Fruit fly (Drosophila melanogaster) whole organism, adult: ENCODE data around the gene CG32320.

Experiments used
- CG14711 ChIP-seq: fragments of 200-800 bp; sonication (Bioruptor generic); optimal IDR thresholded peaks from 2 replicates; lab custom pipeline; 2018; ENCODE audit warnings: missing biosample characterization, mild to moderate bottlenecking, missing genetic modification characterization, moderate library complexity
- CG1620 ChIP-seq: fragments of 200-800 bp; sonication (Bioruptor generic); optimal IDR thresholded peaks from 2 replicates; lab custom pipeline; 2016; ENCODE audit warnings: missing biosample characterization, missing genetic modification characterization
- CG33017 ChIP-seq: fragments of 200-800 bp; sonication (Bioruptor generic); optimal IDR thresholded peaks from 2 replicates; lab custom pipeline; 2018; ENCODE audit warnings: missing biosample characterization, mild to moderate bottlenecking, missing genetic modification characterization, moderate library complexity
- CG5204 ChIP-seq: fragments of 200-800 bp; sonication (Bioruptor generic); optimal IDR thresholded peaks from 2 replicates; lab custom pipeline; 2016; ENCODE audit warnings: missing biosample characterization, missing genetic modification characterization
- Clk ChIP-seq: fragments of 200-800 bp; sonication (Bioruptor generic); optimal IDR thresholded peaks from 2 replicates; lab custom pipeline; 2017; ENCODE audit warnings: missing biosample characterization, missing genetic modification characterization
- Crg-1 ChIP-seq: fragments of 200-800 bp; sonication (Bioruptor generic); optimal IDR thresholded peaks from 2 replicates; lab custom pipeline; 2016; ENCODE audit warnings: missing biosample characterization, missing genetic modification characterization
- Mnt ChIP-seq: fragments of 200-800 bp; sonication (Bioruptor generic); optimal IDR thresholded peaks from 2 replicates; lab custom pipeline; 2016; ENCODE audit warnings: missing biosample characterization, mild to moderate bottlenecking, missing genetic modification characterization
- cic ChIP-seq: fragments of 200-800 bp; sonication (Bioruptor generic); optimal IDR thresholded peaks from 2 replicates; lab custom pipeline; 2017; ENCODE audit warnings: missing biosample characterization, mild to moderate bottlenecking, missing genetic modification characterization, moderate library complexity
- kay ChIP-seq: fragments of 200-800 bp; sonication (Bioruptor generic); peaks from one replicate; lab custom pipeline; 2016; ENCODE audit warnings: missing biosample characterization, missing genetic modification characterization, borderline replicate concordance
- ovo ChIP-seq: fragments of 200-800 bp; sonication (Bioruptor generic); optimal IDR thresholded peaks from 2 replicates; lab custom pipeline; 2016; ENCODE audit warnings: missing biosample characterization, missing genetic modification characterization
- tj ChIP-seq: fragments of 200-800 bp; sonication (Bioruptor generic); optimal IDR thresholded peaks from 3 replicates; lab custom pipeline; 2017; ENCODE audit warnings: missing biosample characterization, mild to moderate bottlenecking, missing genetic modification characterization, moderate library complexity

DNA sequence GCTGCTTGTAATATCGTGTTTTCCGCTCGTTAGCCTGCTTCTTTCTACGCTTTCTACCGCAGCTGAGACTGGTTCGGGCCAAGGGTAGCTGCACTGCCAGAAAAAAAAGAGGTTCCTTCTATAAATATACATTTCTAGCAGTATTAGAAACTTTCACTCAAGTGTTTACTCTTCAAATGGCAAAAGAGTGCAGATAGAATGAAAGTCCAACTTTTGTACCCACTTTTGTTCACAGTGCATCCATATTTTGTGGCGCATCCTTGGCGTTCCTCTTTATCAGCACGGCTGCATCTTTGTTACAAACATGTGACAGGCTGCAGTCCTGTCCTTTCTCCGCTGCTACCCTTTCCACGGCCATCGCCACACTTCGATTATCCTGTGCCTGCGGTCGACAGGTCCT, 40.0 kb upstream of the CG32320 start:
- TF ChIP-seq CG14711 (tag; lab: Kevin White, UChicago) (no peak), Mnt (GFP tag; lab: Kevin White, UChicago) (no peak), CG5204 (no peak), ovo (GFP tag; lab: Kevin White, UChicago) (no peak), Clk (GFP tag; lab: Kevin White, UChicago) (no peak), CG33017 (tag; lab: Kevin White, UChicago) (no peak), kay (GFP tag; lab: Kevin White, UChicago) (no peak), Crg-1 (GFP tag; lab: Kevin White, UChicago) (no peak), cic (GFP tag; lab: Kevin White, UChicago) (no peak), CG1620 (GFP tag; lab: Kevin White, UChicago) (no peak), tj (no peak)
